Worm (Caenorhabditis elegans) whole organism, late embryonic: ENCODE data around the gene C25G4.17.

Experiments used
- ama-1 ChIP-seq: fragments of 150-350 bp; optimal IDR thresholded peaks from 2 replicates; lab custom pipeline; 2014
- ceh-48 ChIP-seq: sonication (generic microtip); optimal IDR thresholded peaks from 2 replicates; lab custom pipeline; 2016; ENCODE audit warnings: missing genetic modification characterization, inconsistent platforms, missing compliant biosample characterization
- che-1 ChIP-seq: sonication (generic microtip); optimal IDR thresholded peaks from 2 replicates; lab custom pipeline; 2016; ENCODE audit warnings: mild to moderate bottlenecking, missing genetic modification characterization, missing compliant biosample characterization
- dmd-4 ChIP-seq: sonication (generic microtip); optimal IDR thresholded peaks from 2 replicates; lab custom pipeline; 2016; ENCODE audit warnings: borderline replicate concordance, missing genetic modification characterization, missing compliant biosample characterization
- eyg-1 ChIP-seq: sonication (generic microtip); optimal IDR thresholded peaks from 2 replicates; lab custom pipeline; 2016; ENCODE audit warnings: missing genotype, missing genetic modification characterization, missing compliant biosample characterization
- fkh-10 ChIP-seq: fragments of 150-350 bp; optimal IDR thresholded peaks from 2 replicates; lab custom pipeline; 2014; ENCODE audit warnings: missing biosample characterization, missing genetic modification reagents, missing genetic modification characterization
- hlh-30 ChIP-seq: sonication (generic microtip); optimal IDR thresholded peaks from 2 replicates; lab custom pipeline; 2017; ENCODE audit warnings: antibody characterized with exemption, missing genetic modification characterization, missing compliant biosample characterization; ENCODE audit not compliant: insufficient read depth
- nhr-11 ChIP-seq: fragments of 150-350 bp; optimal IDR thresholded peaks from 2 replicates; lab custom pipeline; 2014; ENCODE audit warnings: missing biosample characterization, missing genetic modification characterization
- pat-9 ChIP-seq: fragments of 200-800 bp; sonication (Bioruptor generic); optimal IDR thresholded peaks from 2 replicates; lab custom pipeline; 2018; ENCODE audit warnings: mild to moderate bottlenecking, missing genetic modification characterization, moderate library complexity, missing compliant biosample characterization
- pha-4 ChIP-seq: fragments of 150-350 bp; optimal IDR thresholded peaks from 2 replicates; lab custom pipeline; 2018; ENCODE audit warnings: missing biosample characterization, missing genetic modification reagents, missing genetic modification characterization
- sdc-2 ChIP-seq: sonication (generic microtip); optimal IDR thresholded peaks from 2 replicates; lab custom pipeline; 2016; ENCODE audit warnings: missing genotype, missing genetic modification characterization, missing compliant biosample characterization
- unc-55 ChIP-seq: sonication (generic microtip); optimal IDR thresholded peaks from 2 replicates; lab custom pipeline; 2017; ENCODE audit warnings: missing biosample characterization, missing genetic modification reagents, missing genetic modification characterization

- no peak for TF ChIP-seq dmd-4
- no peak for TF ChIP-seq nhr-11 (tag; lab: Kevin White, UChicago)
- TF ChIP-seq sdc-2 (tag; lab: Kevin White, UChicago): no peak
- TF ChIP-seq ama-1: no peak
- no peak for TF ChIP-seq hlh-30
- no peak for TF ChIP-seq unc-55 (GFP tag; lab: Kevin White, UChicago)
- TF ChIP-seq eyg-1 (tag; lab: Kevin White, UChicago): no peak
- TF ChIP-seq fkh-10 (GFP tag; lab: Kevin White, UChicago): no peak
- no peak for TF ChIP-seq pat-9 (tag; lab: Kevin White, UChicago)
- no peak for TF ChIP-seq ceh-48
- TF ChIP-seq che-1 (tag; lab: Kevin White, UChicago): no peak
- TF ChIP-seq pha-4 (tag; lab: Kevin White, UChicago): no peak
Measured at ce11 chrIV:12417536-12418195, 24.1 kb upstream of the C25G4.17 start, which contains the start of gene F08G5.3.
